Worm (Caenorhabditis elegans) whole organism, young adult: ENCODE results near the gene sna-3.
"Not testable (repeated sequence)": the region's sequence is repeated elsewhere in the genome, so short reads cannot be mapped to it uniquely, and the experiment has no call there.

ENCODE experiments used
- B0035.1 ChIP-seq: sonication (generic microtip); optimal IDR thresholded peaks from 2 replicates; lab custom pipeline; 2016; ENCODE audit warnings: missing genetic modification characterization, mild to moderate bottlenecking, missing compliant biosample characterization, missing genotype, missing genetic modification reagents
- C17E4.6 ChIP-seq: fragments of 200-800 bp; sonication (Bioruptor generic); IDR thresholded peaks from 2 replicates; pipeline ENCODE4 v1.3.6; 2022; ENCODE audit warnings: missing genetic modification reagents, missing genetic modification characterization, missing compliant biosample characterization
- F10E7.11 ChIP-seq: sonication (generic microtip); optimal IDR thresholded peaks from 2 replicates; lab custom pipeline; 2017; ENCODE audit warnings: mild to moderate bottlenecking, missing genetic modification characterization, moderate library complexity, missing compliant biosample characterization
- F23B12.7 ChIP-seq: sonication (generic microtip); optimal IDR thresholded peaks from 2 replicates; lab custom pipeline; 2017; ENCODE audit warnings: missing genetic modification characterization, mild to moderate bottlenecking, missing compliant biosample characterization, antibody characterized with exemption, moderate library complexity; ENCODE audit not compliant: insufficient read depth
- F49E8.2 ChIP-seq: sonication (generic microtip); optimal IDR thresholded peaks from 3 replicates; lab custom pipeline; 2017; ENCODE audit warnings: missing genetic modification characterization, mild to moderate bottlenecking, missing compliant biosample characterization, antibody characterized with exemption, moderate library complexity; ENCODE audit not compliant: insufficient read depth
- K11D2.4 ChIP-seq: fragments of 200-800 bp; sonication (Bioruptor generic); IDR thresholded peaks from 2 replicates; pipeline ENCODE4 v1.3.6; 2022; ENCODE audit warnings: missing genetic modification reagents, missing genetic modification characterization, missing compliant biosample characterization
- K12H6.12 ChIP-seq: fragments of 200-800 bp; sonication (Bioruptor generic); optimal IDR thresholded peaks from 2 replicates; lab custom pipeline; 2018; ENCODE audit warnings: mild to moderate bottlenecking, missing genetic modification characterization, missing compliant biosample characterization
- Y53G8AR.9 ChIP-seq: fragments of 200-800 bp; sonication (Bioruptor generic); conservative IDR thresholded peaks from 2 replicates; pipeline ENCODE4 v1.3.6; 2022; ENCODE audit warnings: missing genetic modification reagents, missing genetic modification characterization, missing compliant biosample characterization
- Y56A3A.18 ChIP-seq: fragments of 200-800 bp; sonication (Bioruptor generic); IDR thresholded peaks from 2 replicates; pipeline ENCODE4 v1.3.6; 2022; ENCODE audit warnings: missing genetic modification reagents, missing genetic modification characterization, missing compliant biosample characterization
- aptf-2 ChIP-seq: fragments of 200-800 bp; sonication (Bioruptor generic); conservative IDR thresholded peaks from 2 replicates; pipeline ENCODE4 v1.3.6; 2022; ENCODE audit warnings: missing genetic modification reagents, missing genetic modification characterization, missing compliant biosample characterization
- aptf-3 ChIP-seq: fragments of 200-800 bp; sonication (Bioruptor generic); IDR thresholded peaks from 2 replicates; pipeline ENCODE4 v1.3.6; 2022; ENCODE audit warnings: missing genetic modification characterization, missing compliant biosample characterization
- atf-7 ChIP-seq: sonication (generic microtip); optimal IDR thresholded peaks from 2 replicates; lab custom pipeline; 2017; ENCODE audit warnings: mild to moderate bottlenecking, missing genetic modification characterization, missing compliant biosample characterization
- attf-3 ChIP-seq: fragments of 200-800 bp; sonication (Bioruptor generic); conservative IDR thresholded peaks from 2 replicates; pipeline ENCODE4 v1.3.6; 2022; ENCODE audit warnings: missing genetic modification reagents, missing genetic modification characterization, missing compliant biosample characterization
- attf-5 ChIP-seq: fragments of 200-800 bp; sonication (Bioruptor generic); optimal IDR thresholded peaks from 2 replicates; lab custom pipeline; 2018; ENCODE audit warnings: mild to moderate bottlenecking, missing genetic modification characterization, missing compliant biosample characterization
- attf-6 ChIP-seq: fragments of 200-800 bp; sonication (Bioruptor generic); IDR thresholded peaks from 2 replicates; pipeline ENCODE4 v1.3.6; 2022; ENCODE audit warnings: missing genetic modification reagents, missing genetic modification characterization, missing compliant biosample characterization
- cebp-1 ChIP-seq, 2 experiments: fragments of 200-800 bp in 1 of 2; sonication (Bioruptor generic) in 1 of 2; sonication (generic microtip) in 1 of 2; IDR thresholded peaks in 1 of 2; optimal IDR thresholded peaks in 1 of 2; 2 replicates each; pipeline versions ENCODE4 v1.3.6 to Lab custom; 2017 to 2022; ENCODE audit warnings: missing compliant biosample characterization in 2 of 2, missing genetic modification characterization in 2 of 2, mild to moderate bottlenecking in 1 of 2, missing genetic modification reagents in 1 of 2, moderate library complexity in 1 of 2
- die-1 ChIP-seq: sonication (generic microtip); optimal IDR thresholded peaks from 2 replicates; lab custom pipeline; 2016; ENCODE audit warnings: missing genotype, mild to moderate bottlenecking, missing genetic modification characterization, missing compliant biosample characterization
- dpl-1 ChIP-seq: fragments of 150-350 bp; optimal IDR thresholded peaks from 2 replicates; lab custom pipeline; 2014; ENCODE audit warnings: missing biosample characterization, missing genetic modification reagents, missing genetic modification characterization
- egl-44 ChIP-seq: fragments of 200-800 bp; sonication (Bioruptor generic); IDR thresholded peaks from 2 replicates; pipeline ENCODE4 v1.3.6; 2022; ENCODE audit warnings: missing genetic modification reagents, missing genetic modification characterization, missing compliant biosample characterization
- ets-4 ChIP-seq: fragments of 200-800 bp; sonication (Bioruptor generic); optimal IDR thresholded peaks from 2 replicates; lab custom pipeline; 2018; ENCODE audit warnings: mild to moderate bottlenecking, missing genetic modification characterization, missing compliant biosample characterization
- fkh-3 ChIP-seq: sonication (generic microtip); optimal IDR thresholded peaks from 2 replicates; lab custom pipeline; 2016; ENCODE audit warnings: mild to moderate bottlenecking, missing genetic modification characterization, missing compliant biosample characterization
- hmg-1.2 ChIP-seq: fragments of 200-800 bp; sonication (Bioruptor generic); IDR thresholded peaks from 2 replicates; pipeline ENCODE4 v1.3.6; 2022; ENCODE audit warnings: missing genetic modification reagents, missing genetic modification characterization, missing compliant biosample characterization
- hrde-1 ChIP-seq: sonication (generic microtip); optimal IDR thresholded peaks from 2 replicates; lab custom pipeline; 2016; ENCODE audit warnings: missing genetic modification characterization, mild to moderate bottlenecking, missing compliant biosample characterization, moderate library complexity, missing genotype, missing genetic modification reagents, borderline replicate concordance
- lag-1 ChIP-seq: fragments of 200-800 bp; sonication (Bioruptor generic); IDR thresholded peaks from 2 replicates; pipeline ENCODE4 v1.3.6; 2022; ENCODE audit warnings: missing genetic modification reagents, missing genetic modification characterization, missing compliant biosample characterization
- let-607 ChIP-seq, 2 experiments: fragments of 200-800 bp in 1 of 2; sonication (Bioruptor generic) in 1 of 2; sonication (generic microtip) in 1 of 2; optimal IDR thresholded peaks; 2 replicates each; lab custom pipeline; 2016 to 2018; ENCODE audit warnings: mild to moderate bottlenecking in 2 of 2, missing compliant biosample characterization in 2 of 2, missing genetic modification characterization in 2 of 2, moderate library complexity in 2 of 2, missing genotype in 1 of 2
- lsl-1 ChIP-seq: fragments of 200-800 bp; sonication (Bioruptor generic); optimal IDR thresholded peaks from 2 replicates; lab custom pipeline; 2018; ENCODE audit warnings: mild to moderate bottlenecking, missing genetic modification characterization, moderate library complexity, missing compliant biosample characterization
- madf-6 ChIP-seq: fragments of 200-800 bp; sonication (Bioruptor generic); IDR thresholded peaks from 2 replicates; pipeline ENCODE4 v1.3.6; 2022; ENCODE audit warnings: missing genetic modification reagents, missing genetic modification characterization, missing compliant biosample characterization
- nhr-80 ChIP-seq: sonication (generic microtip); optimal IDR thresholded peaks from 2 replicates; lab custom pipeline; 2016; ENCODE audit warnings: missing genetic modification characterization, missing compliant biosample characterization
- nhr-90 ChIP-seq: sonication (generic microtip); optimal IDR thresholded peaks from 2 replicates; lab custom pipeline; 2016; ENCODE audit warnings: missing genotype, mild to moderate bottlenecking, missing genetic modification characterization, missing compliant biosample characterization
- repo-1 ChIP-seq: sonication (generic microtip); optimal IDR thresholded peaks from 2 replicates; lab custom pipeline; 2017; ENCODE audit warnings: mild to moderate bottlenecking, missing genetic modification characterization, missing compliant biosample characterization
- rpc-1 ChIP-seq, 2 experiments: fragments of 150-350 bp in 1 of 2; sonication (generic microtip) in 1 of 2; optimal IDR thresholded peaks; 2 replicates each; lab custom pipeline; 2014 to 2018; ENCODE audit warnings: missing biosample characterization in 1 of 2, missing genetic modification characterization in 1 of 2, missing genetic modification reagents in 1 of 2, missing genotype in 1 of 2
- sea-2 ChIP-seq: fragments of 200-800 bp; sonication (Bioruptor generic); IDR thresholded peaks from 2 replicates; pipeline ENCODE4 v1.3.6; 2022; ENCODE audit warnings: missing genetic modification characterization, missing compliant biosample characterization
- snpc-1.3 ChIP-seq: sonication (generic microtip); optimal IDR thresholded peaks from 2 replicates; lab custom pipeline; 2017; ENCODE audit warnings: missing genetic modification characterization, mild to moderate bottlenecking, missing compliant biosample characterization, antibody characterized with exemption, moderate library complexity, missing genotype, missing genetic modification reagents; ENCODE audit not compliant: insufficient read depth
- snpc-3.4 ChIP-seq: sonication (generic microtip); optimal IDR thresholded peaks from 2 replicates; lab custom pipeline; 2017; ENCODE audit warnings: missing genetic modification characterization, mild to moderate bottlenecking, missing compliant biosample characterization, antibody characterized with exemption, moderate library complexity, missing genotype, missing genetic modification reagents
- snpc-4 ChIP-seq, 5 experiments: fragments of 150-350 bp in 1 of 5; sonication (generic microtip) in 4 of 5; optimal IDR thresholded peaks; 2 replicates each; lab custom pipeline; 2014 to 2018; ENCODE audit warnings: missing genetic modification characterization in 5 of 5, missing biosample characterization in 3 of 5, antibody characterized with exemption in 2 of 5, mild to moderate bottlenecking in 2 of 5, missing compliant biosample characterization in 2 of 5, missing genotype in 2 of 5, moderate library complexity in 2 of 5, missing genetic modification reagents in 1 of 5
- tbp1 ChIP-seq: fragments of 200-800 bp; sonication (Bioruptor generic); optimal IDR thresholded peaks from 2 replicates; lab custom pipeline; 2018; ENCODE audit warnings: mild to moderate bottlenecking, missing genetic modification characterization, missing compliant biosample characterization
- unc-130 ChIP-seq: sonication (generic microtip); optimal IDR thresholded peaks from 2 replicates; lab custom pipeline; 2016; ENCODE audit warnings: missing genetic modification reagents, missing genetic modification characterization, missing compliant biosample characterization
- ztf-18 ChIP-seq: sonication (generic microtip); optimal IDR thresholded peaks from 2 replicates; lab custom pipeline; 2016; ENCODE audit warnings: missing genotype, mild to moderate bottlenecking, missing genetic modification characterization, missing compliant biosample characterization
- ztf-22 ChIP-seq: fragments of 200-800 bp; sonication (Bioruptor generic); optimal IDR thresholded peaks from 2 replicates; lab custom pipeline; 2018; ENCODE audit warnings: mild to moderate bottlenecking, missing genetic modification characterization, moderate library complexity, missing compliant biosample characterization

The sna-3 gene

DNA sequence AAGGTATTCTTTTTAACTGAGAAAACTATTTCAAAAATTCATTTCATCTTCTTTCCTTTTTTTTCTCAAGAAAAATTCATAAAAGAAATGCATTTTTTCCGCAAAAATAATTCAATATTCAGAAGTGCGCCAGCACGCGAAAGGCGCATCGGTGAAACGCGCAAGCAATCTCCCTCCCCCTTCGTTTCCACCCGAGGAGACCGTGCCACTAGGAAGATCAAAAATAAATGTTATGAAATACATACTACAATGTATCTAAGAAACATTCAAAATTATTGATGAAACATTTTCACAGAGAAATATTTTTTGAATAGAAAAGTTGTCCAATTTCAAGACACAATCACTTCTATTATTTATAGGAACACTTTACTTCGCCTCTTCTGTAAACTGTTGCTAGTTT, 18.0 kb downstream of the sna-3 start:
- TF ChIP-seq ztf-18 (tag; lab: Kevin White, UChicago) (peak; percentile 76), cebp-1 (GFP tag; IDR thresholded peaks at IDR 0.05; lab: Robert Waterston, UW) (peak; percentile 68)
- TF ChIP-seq cebp-1 (tag; optimal IDR thresholded peaks at IDR 0.05; lab: Kevin White, UChicago) = not testable (repeated sequence)

DNA sequence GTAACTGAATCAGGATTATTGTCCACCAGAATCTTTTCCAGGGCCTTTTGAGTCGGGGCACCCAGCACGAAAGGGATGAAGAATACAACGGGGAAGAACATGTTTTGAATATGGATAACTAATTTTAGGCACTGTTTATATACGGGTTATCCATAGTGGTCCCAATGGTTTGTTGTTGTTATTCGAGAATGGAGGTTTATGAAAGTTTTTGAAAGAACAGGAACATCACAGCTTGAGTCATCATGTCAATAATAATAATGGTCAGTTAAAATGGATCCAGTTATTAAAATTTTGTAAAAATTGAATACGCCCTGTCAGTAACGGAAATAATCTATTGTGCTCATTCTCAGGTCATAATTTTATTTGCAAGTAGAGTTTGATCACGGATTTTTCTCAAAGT, 22.9 kb downstream of the sna-3 start, which contains the start of gene nas-28:
TSS of gene nas-28 (minus strand) at position 101 of the 400 bp plus-strand sequence.
- TF ChIP-seq fkh-3 (tag; lab: Kevin White, UChicago) (no peak), Y53G8AR.9 (GFP tag; lab: Robert Waterston, UW) (no peak), dpl-1 (GFP tag; lab: Kevin White, UChicago) (no peak), C17E4.6 (GFP tag; lab: Robert Waterston, UW) (no peak), attf-6 (GFP tag; lab: Robert Waterston, UW) (no peak), tbp1 (no peak), B0035.1 (tag; lab: Kevin White, UChicago) (no peak), hrde-1 (no peak), aptf-2 (GFP tag; lab: Robert Waterston, UW) (no peak), attf-5 (GFP tag; lab: Kevin White, UChicago) (no peak), F10E7.11 (tag; lab: Kevin White, UChicago) (no peak), die-1 (tag; lab: Kevin White, UChicago) (no peak), repo-1 (no peak), snpc-3.4 (tag; lab: Kevin White, UChicago) (no peak), madf-6 (GFP tag; lab: Robert Waterston, UW) (no peak)

DNA sequence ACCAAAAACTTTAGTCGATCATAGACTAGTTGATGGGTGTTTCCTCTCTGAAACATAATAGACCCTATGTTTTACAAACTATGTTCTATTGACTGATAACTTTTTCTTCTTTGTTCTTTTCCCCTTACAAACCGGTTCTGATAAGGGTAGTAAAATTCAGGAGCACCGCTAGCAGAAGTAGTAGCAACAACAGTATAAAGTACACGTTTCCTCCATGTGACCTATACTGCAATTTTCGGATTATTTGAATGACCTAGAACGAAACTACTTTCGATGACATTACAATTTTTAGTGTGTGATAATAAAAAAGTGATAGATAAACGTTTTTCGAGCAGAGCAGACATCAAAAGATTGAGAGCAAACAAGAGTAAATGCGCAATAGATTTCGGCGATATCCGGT, 25.7 kb downstream of the sna-3 start:
- TF ChIP-seq ets-4 (GFP tag; lab: Kevin White, UChicago) = peak; percentile 51
- no peak for TF ChIP-seq Y56A3A.18
- no peak for TF ChIP-seq unc-130 (GFP tag; lab: Kevin White, UChicago)
- TF ChIP-seq nhr-80 (tag; lab: Kevin White, UChicago) = peak; percentile 83

DNA sequence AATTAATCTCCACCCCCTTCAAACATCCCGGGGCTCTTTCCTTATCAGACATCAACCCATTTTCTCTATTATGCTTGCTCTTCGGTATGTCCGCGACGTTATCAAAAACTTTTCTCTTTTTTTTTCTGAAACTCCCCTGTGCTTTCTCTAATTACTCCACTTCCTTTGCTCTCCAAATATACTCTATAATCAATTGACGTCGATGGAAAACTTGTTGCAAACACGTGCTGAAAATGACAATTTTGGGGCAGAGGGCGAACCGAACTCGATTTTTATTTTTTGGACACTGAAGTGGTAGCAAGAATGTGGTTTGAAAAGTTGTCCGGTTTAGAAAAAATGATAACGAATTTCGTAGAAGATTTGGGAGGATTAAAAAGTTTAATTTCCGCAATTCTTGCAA, 26.9 kb downstream of the sna-3 start:
- TF ChIP-seq madf-6 (GFP tag; lab: Robert Waterston, UW) (no peak), cebp-1 (GFP tag; IDR thresholded peaks at IDR 0.05; lab: Robert Waterston, UW) (no peak), cebp-1 (tag; optimal IDR thresholded peaks at IDR 0.05; lab: Kevin White, UChicago) (no peak), sea-2 (GFP tag; lab: Robert Waterston, UW) (no peak), F49E8.2 (no peak), rpc-1 (optimal IDR thresholded peaks at IDR 0.05; lab: Kevin White, UChicago) (no peak), rpc-1 (tag; optimal IDR thresholded peaks at IDR 0.05; lab: Kevin White, UChicago) (no peak), atf-7 (peak; percentile 74), attf-3 (GFP tag; lab: Robert Waterston, UW) (no peak), nhr-90 (tag; lab: Kevin White, UChicago) (no peak), egl-44 (GFP tag; lab: Robert Waterston, UW) (0 out of 2 replicates have a peak, but pooled peaks have one; percentile 40), ets-4 (GFP tag; lab: Kevin White, UChicago) (peak; percentile 21), tbp1 (peak; percentile 14), F23B12.7 (tag; lab: Kevin White, UChicago) (no peak), snpc-4 (GFP tag; optimal IDR thresholded peaks at IDR 0.05; lab: Kevin White, UChicago) (no peak), snpc-4 (tag; optimal IDR thresholded peaks at IDR 0.05; lab: Kevin White, UChicago) (peak in 1 of 4 experiments; percentile 28), K11D2.4 (GFP tag; lab: Robert Waterston, UW) (no peak), ztf-22 (GFP tag; lab: Kevin White, UChicago) (peak; percentile 65), lsl-1 (GFP tag; lab: Kevin White, UChicago) (no peak), snpc-1.3 (tag; lab: Kevin White, UChicago) (no peak), nhr-80 (tag; lab: Kevin White, UChicago) (peak; percentile 99), aptf-3 (GFP tag; lab: Robert Waterston, UW) (no peak), lag-1 (GFP tag; lab: Robert Waterston, UW) (no peak), hmg-1.2 (GFP tag; lab: Robert Waterston, UW) (0 out of 2 replicates have a peak, but pooled peaks have one; percentile 5), let-607 (tag; optimal IDR thresholded peaks at IDR 0.05; lab: Kevin White, UChicago) (peak in 1 of 2 experiments; percentile 53), K12H6.12 (tag; lab: Kevin White, UChicago) (no peak)
